Worm (Caenorhabditis elegans) whole organism, mixed stage, embryonic: ENCODE measurements around the gene grd-1.

ENCODE experiments used
- M03D4.4 ChIP-seq: sonication (generic microtip); optimal IDR thresholded peaks from 2 replicates; lab custom pipeline; 2017; ENCODE audit warnings: mild to moderate bottlenecking, missing genetic modification characterization, missing compliant biosample characterization
- ceh-43 ChIP-seq: fragments of 200-800 bp; sonication (Bioruptor generic); optimal IDR thresholded peaks from 2 replicates; lab custom pipeline; 2018; ENCODE audit warnings: mild to moderate bottlenecking, missing genetic modification characterization, moderate library complexity, missing compliant biosample characterization
- ham-2 ChIP-seq: fragments of 200-800 bp; sonication (Bioruptor generic); optimal IDR thresholded peaks from 2 replicates; lab custom pipeline; 2018; ENCODE audit warnings: mild to moderate bottlenecking, missing genetic modification characterization, missing compliant biosample characterization
- lin-13 ChIP-seq: fragments of 150-350 bp; optimal IDR thresholded peaks from 2 replicates; lab custom pipeline; 2014; ENCODE audit warnings: missing biosample characterization, missing genetic modification characterization
- lsy-2 ChIP-seq: fragments of 150-350 bp; optimal IDR thresholded peaks from 2 replicates; lab custom pipeline; 2014; ENCODE audit warnings: missing biosample characterization, missing genetic modification characterization
- mep-1 ChIP-seq: fragments of 150-350 bp; optimal IDR thresholded peaks from 2 replicates; lab custom pipeline; 2017; ENCODE audit warnings: missing biosample characterization, missing genetic modification reagents, missing genetic modification characterization, inconsistent platforms
- nhr-12 ChIP-seq: fragments of 150-350 bp; optimal IDR thresholded peaks from 2 replicates; lab custom pipeline; 2014; ENCODE audit warnings: missing biosample characterization, missing genetic modification characterization
- nhr-237 ChIP-seq: fragments of 150-350 bp; optimal IDR thresholded peaks from 2 replicates; lab custom pipeline; 2014; ENCODE audit warnings: missing biosample characterization, missing genetic modification characterization
- nhr-76 ChIP-seq: sonication (generic microtip); optimal IDR thresholded peaks from 2 replicates; lab custom pipeline; 2017; ENCODE audit warnings: missing biosample characterization, missing genetic modification characterization
- pha-4 ChIP-seq: fragments of 150-350 bp; optimal IDR thresholded peaks from 2 replicates; lab custom pipeline; 2018; ENCODE audit warnings: missing biosample characterization, missing genetic modification reagents, missing genetic modification characterization
- ztf-11 ChIP-seq: fragments of 150-350 bp; optimal IDR thresholded peaks from 2 replicates; lab custom pipeline; 2014; ENCODE audit warnings: missing biosample characterization, missing genetic modification characterization

DNA sequence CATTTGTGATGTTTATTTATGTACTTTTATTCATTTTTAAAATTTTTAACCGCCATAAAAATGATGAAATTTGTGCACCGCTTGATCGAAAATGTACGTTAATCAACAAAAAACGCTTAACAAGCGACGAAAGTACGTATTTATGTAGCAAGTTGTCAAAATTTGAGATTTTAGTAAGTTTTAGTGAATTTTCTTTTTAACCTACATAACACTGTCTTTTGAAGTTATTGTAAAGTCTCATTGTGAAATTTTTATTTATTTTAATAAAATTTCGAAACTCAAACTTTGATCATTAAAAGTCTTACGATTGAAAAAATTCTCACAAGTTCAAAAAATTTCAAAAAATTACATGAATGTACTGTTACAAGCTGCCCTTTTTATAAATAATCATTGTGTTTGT is 11.9 kb upstream of the grd-1 start:
- TF ChIP-seq mep-1 (tag; lab: Kevin White, UChicago): no peak
- no peak for TF ChIP-seq nhr-76 (tag; lab: Kevin White, UChicago)
- TF ChIP-seq nhr-12 (tag; lab: Kevin White, UChicago): no peak
- TF ChIP-seq pha-4 (tag; lab: Kevin White, UChicago): no peak
- no peak for TF ChIP-seq M03D4.4 (tag; lab: Kevin White, UChicago)
- TF ChIP-seq ceh-43 (GFP tag; lab: Kevin White, UChicago): no peak
- no peak for TF ChIP-seq lsy-2 (tag; lab: Kevin White, UChicago)
- no peak for TF ChIP-seq nhr-237
- TF ChIP-seq ham-2 (GFP tag; lab: Kevin White, UChicago): no peak
- TF ChIP-seq ztf-11: no peak
- TF ChIP-seq lin-13 (tag; lab: Kevin White, UChicago): no peak
